Worm (Caenorhabditis elegans) whole organism, L4 larva: ENCODE data around the gene srt-56.

Source experiments
- F26F4.8 ChIP-seq: fragments of 200-800 bp; sonication (Bioruptor generic); conservative IDR thresholded peaks from 2 replicates; pipeline ENCODE4 v1.3.6; 2022; ENCODE audit warnings: missing genetic modification characterization, missing compliant biosample characterization
- T20F7.1 ChIP-seq: fragments of 200-800 bp; sonication (Bioruptor generic); optimal IDR thresholded peaks from 2 replicates; lab custom pipeline; 2018; ENCODE audit warnings: mild to moderate bottlenecking, missing genetic modification characterization, missing compliant biosample characterization
- mep-1 ChIP-seq: fragments of 150-350 bp; sonication (generic microtip); optimal IDR thresholded peaks from 3 replicates; lab custom pipeline; 2014; ENCODE audit warnings: missing biosample characterization, missing genetic modification characterization
- nhr-237 ChIP-seq: sonication (generic microtip); optimal IDR thresholded peaks from 2 replicates; lab custom pipeline; 2017; ENCODE audit warnings: missing biosample characterization, missing genetic modification characterization
- nhr-28 ChIP-seq: fragments of 150-350 bp; optimal IDR thresholded peaks from 2 replicates; lab custom pipeline; 2014; ENCODE audit warnings: missing biosample characterization, missing genetic modification characterization
- pha-4 ChIP-seq, 2 experiments: fragments of 150-350 bp in 1 of 2; fragments of 200-800 bp in 1 of 2; sonication (Bioruptor generic) in 1 of 2; IDR thresholded peaks in 1 of 2; optimal IDR thresholded peaks in 1 of 2; 2 replicates each; pipeline versions ENCODE4 v1.3.6 to Lab custom; 2014 to 2022; ENCODE audit warnings: missing genetic modification characterization in 2 of 2, missing genetic modification reagents in 2 of 2, missing biosample characterization in 1 of 2, missing compliant biosample characterization in 1 of 2
- sdz-12 ChIP-seq: fragments of 200-800 bp; sonication (Bioruptor generic); optimal IDR thresholded peaks from 2 replicates; lab custom pipeline; 2018; ENCODE audit warnings: mild to moderate bottlenecking, missing genetic modification characterization, missing compliant biosample characterization
- unc-62 ChIP-seq, 3 experiments: fragments of 150-350 bp in 1 of 3; sonication (generic microtip); optimal IDR thresholded peaks in 2 of 3; peaks in 1 of 3; 1 replicate in 1 of 3; 2 replicates in 2 of 3; lab custom pipeline; 2014 to 2017; ENCODE audit warnings: missing biosample characterization in 3 of 3, missing genetic modification characterization in 3 of 3, missing genetic modification reagents in 3 of 3, missing genotype in 1 of 3

DNA sequence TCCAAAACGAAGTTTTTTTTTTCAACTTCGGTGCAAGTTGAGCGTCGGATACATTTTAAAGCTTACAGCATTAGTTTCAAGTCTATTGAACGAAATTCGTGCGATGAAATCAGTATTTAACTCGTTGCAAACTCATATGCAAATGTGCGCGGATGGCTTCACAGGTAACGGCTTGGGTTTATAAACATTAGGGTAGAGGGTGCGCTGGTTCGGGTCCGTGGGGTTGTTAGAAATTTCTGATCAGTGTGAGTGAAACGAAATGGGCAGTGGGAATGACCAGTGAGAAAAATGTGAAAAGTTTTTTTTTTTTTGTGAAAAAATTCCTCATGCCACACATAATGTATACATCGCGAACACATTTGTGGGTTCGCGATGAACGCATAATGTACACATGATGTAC lies 41.5 kb upstream of the srt-56 start:
- TF ChIP-seq nhr-237 (tag; lab: Kevin White, UChicago) (no peak), sdz-12 (GFP tag; lab: Kevin White, UChicago) (no peak), F26F4.8 (GFP tag; lab: Robert Waterston, UW) (peak; percentile 71; the same call in 1 of the 2 replicates), nhr-28 (tag; lab: Kevin White, UChicago) (no peak), pha-4 (GFP tag; IDR thresholded peaks at IDR 0.05; lab: Robert Waterston, UW) (no peak), pha-4 (tag; optimal IDR thresholded peaks at IDR 0.05; lab: Kevin White, UChicago) (no peak), unc-62 (GFP tag; optimal IDR thresholded peaks at IDR 0.05 in 1 of 2; lab: Kevin White, UChicago) (peak in 1 of 2 experiments; percentile 44), unc-62 (tag; optimal IDR thresholded peaks at IDR 0.05; lab: Kevin White, UChicago) (no peak), T20F7.1 (no peak), mep-1 (tag; lab: Kevin White, UChicago) (no peak)
